Worm (Caenorhabditis elegans): ENCODE data around the gene ikke-1.

- TF ChIP-seq ets-7 (tag; optimal IDR thresholded peaks at IDR 0.05) (no peak), flt-1 (GFP tag; IDR thresholded peaks at IDR 0.05) (no peak), ama-1 (optimal IDR thresholded peaks at IDR 0.05) (no peak), tbx-11 (GFP tag; IDR thresholded peaks at IDR 0.05) (no peak), aly-1 (tag; optimal IDR thresholded peaks at IDR 0.05) (no peak), hmg-4 (GFP tag; optimal IDR thresholded peaks at IDR 0.05) (no peak), tbx-37 (GFP tag; conservative IDR thresholded peaks at IDR 0.05) (no peak)
Measured at ce11 chrIII:9037658-9038057, 12.8 kb downstream of the ikke-1 start, which contains the start of gene R107.9.

All from whole organism, early embryonic.